Fruit fly (Drosophila melanogaster): ENCODE data around the gene CG10195.

dm6 chr2L:19512184-19512583 is 27.7 kb upstream of the CG10195 start:
- TF ChIP-seq Myc (optimal IDR thresholded peaks at IDR 0.05) (no peak), dmrt93B (GFP tag; optimal IDR thresholded peaks at IDR 0.05) (no peak), brk (GFP tag; optimal IDR thresholded peaks at IDR 0.05) (no peak), CG32264 (GFP tag; optimal IDR thresholded peaks at IDR 0.05) (no peak), woc (GFP tag; optimal IDR thresholded peaks at IDR 0.05) (no peak), sv (GFP tag; optimal IDR thresholded peaks at IDR 0.05) (no peak)

Data from whole organism, wandering third instar larva.